Worm (Caenorhabditis elegans): ENCODE results near the gene chtl-1.

Gene chtl-1

DNA sequence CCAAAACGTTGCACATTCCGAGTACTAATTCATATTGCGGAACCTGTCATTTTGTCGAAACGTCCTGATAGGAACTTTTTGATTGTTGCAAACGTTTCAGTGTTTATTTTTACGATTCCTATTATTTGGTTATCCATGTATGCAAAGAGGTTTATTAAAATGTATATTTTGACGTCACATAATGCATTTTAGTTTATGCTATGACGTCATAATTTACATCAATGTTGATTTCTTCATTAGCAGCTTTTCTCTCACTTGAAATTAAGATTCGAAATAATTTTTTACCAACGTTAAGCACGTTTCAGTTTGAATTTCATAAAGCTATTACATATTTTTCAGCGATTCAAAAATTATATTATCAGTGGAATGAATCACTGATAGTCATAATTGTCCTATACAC lies 2.5 kb upstream of the chtl-1 start:
- TF ChIP-seq nhr-6 (tag; optimal IDR thresholded peaks at IDR 0.05) (no peak), nhr-10 (tag; optimal IDR thresholded peaks at IDR 0.05) (no peak), nhr-11 (tag; optimal IDR thresholded peaks at IDR 0.05) (no peak), lim-7 (GFP tag; IDR thresholded peaks at IDR 0.05) (no peak), nhr-111 (GFP tag; optimal IDR thresholded peaks at IDR 0.05) (no peak), daf-8 (GFP tag; IDR thresholded peaks at IDR 0.05) (no peak), mxl-2 (GFP tag; conservative IDR thresholded peaks at IDR 0.05) (no peak), Y75B8A.6 (GFP tag; IDR thresholded peaks at IDR 0.05) (no peak), snpc-4 (tag; optimal IDR thresholded peaks at IDR 0.05) (no peak), T26A8.4 (GFP tag; IDR thresholded peaks at IDR 0.05) (no peak), F49E8.2 (tag; optimal IDR thresholded peaks at IDR 0.05; ENCODE audit: borderline replicate concordance) (no peak), zip-2 (tag; optimal IDR thresholded peaks at IDR 0.05) (no peak), hif-1 (tag; optimal IDR thresholded peaks at IDR 0.05) (no peak), aha-1 (tag) (no peak)

DNA sequence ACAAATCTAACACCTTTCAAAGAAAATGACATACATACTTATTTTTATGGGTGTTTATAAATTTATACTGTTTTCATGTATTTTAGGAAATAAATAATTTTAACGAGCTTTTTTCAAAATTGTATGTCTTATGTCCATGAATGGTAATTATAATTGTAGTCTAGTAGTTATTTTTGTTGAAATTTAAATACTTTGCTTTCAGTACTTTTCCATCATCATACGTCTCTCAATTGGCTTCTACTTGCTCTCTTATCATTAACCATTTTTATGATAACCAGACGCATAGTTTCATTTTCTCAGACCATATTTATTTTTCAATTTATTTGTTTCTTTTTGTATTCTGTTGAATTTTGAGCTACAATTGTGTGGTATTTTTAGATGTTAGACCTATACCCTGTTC lies 1.3 kb upstream of the chtl-1 start, which contains the start of gene F35C8.5:
Gene F35C8.5, plus strand, starts transcription at position 377 of the 400 bp plus-strand sequence.
- TF ChIP-seq dpl-1 (GFP tag; optimal IDR thresholded peaks at IDR 0.05) (no peak), lin-15B (tag; optimal IDR thresholded peaks at IDR 0.05) (no peak), tra-1 (GFP tag; IDR thresholded peaks at IDR 0.05) (no peak), dmd-8 (GFP tag; IDR thresholded peaks at IDR 0.05) (no peak), spr-3 (GFP tag; optimal IDR thresholded peaks at IDR 0.05) (no peak), egl-43 (GFP tag; IDR thresholded peaks at IDR 0.05) (no peak), daf-16 (GFP tag; optimal IDR thresholded peaks at IDR 0.05) (no peak), daf-16 (tag; optimal IDR thresholded peaks at IDR 0.05) (peak; percentile 76), nhr-10 (tag; optimal IDR thresholded peaks at IDR 0.05) (no peak), ZK337.2 (GFP tag; IDR thresholded peaks at IDR 0.05) (no peak), Y5F2A.4 (GFP tag; optimal IDR thresholded peaks at IDR 0.05) (no peak), gei-8 (GFP tag; optimal IDR thresholded peaks at IDR 0.05) (no peak), mxl-2 (GFP tag; conservative IDR thresholded peaks at IDR 0.05) (no peak), dve-1 (tag; optimal IDR thresholded peaks at IDR 0.05; ENCODE audit: insufficient read depth) (peak; percentile 35), ceh-20 (GFP tag; IDR thresholded peaks at IDR 0.05) (no peak), lsy-2 (tag; optimal IDR thresholded peaks at IDR 0.05) (no peak), Y105C5A.15 (GFP tag; IDR thresholded peaks at IDR 0.05) (no peak), zfp-2 (tag; optimal IDR thresholded peaks at IDR 0.05) (no peak), daf-12 (tag; optimal IDR thresholded peaks at IDR 0.05) (no peak), unc-62 (GFP tag; optimal IDR thresholded peaks at IDR 0.05 in 1 of 2) (no peak), unc-62 (tag; optimal IDR thresholded peaks at IDR 0.05) (no peak), mdl-1 (tag; optimal IDR thresholded peaks at IDR 0.05) (no peak), saeg-2 (GFP tag; IDR thresholded peaks at IDR 0.05) (no peak), nhr-102 (tag; optimal IDR thresholded peaks at IDR 0.05) (no peak), nhr-111 (GFP tag; optimal IDR thresholded peaks at IDR 0.05) (no peak), F37D6.2 (tag; optimal IDR thresholded peaks at IDR 0.05) (no peak), vab-7 (GFP tag; IDR thresholded peaks at IDR 0.05) (no peak), mes-2 (tag; optimal IDR thresholded peaks at IDR 0.05; ENCODE audit: poor library complexity, severe bottlenecking) (no peak), php-3 (GFP tag; IDR thresholded peaks at IDR 0.05) (0 out of 2 replicates have a peak, but pooled peaks have one; percentile 44), nhr-42 (GFP tag; IDR thresholded peaks at IDR 0.05) (no peak), ZK546.5 (tag; optimal IDR thresholded peaks at IDR 0.05) (no peak), nhr-237 (tag; optimal IDR thresholded peaks at IDR 0.05) (no peak), dmd-6 (GFP tag; IDR thresholded peaks at IDR 0.05) (0 out of 2 replicates have a peak, but pooled peaks have one; percentile 6), nhr-77 (tag; optimal IDR thresholded peaks at IDR 0.05) (peak; percentile 34), rbr-2 (tag; optimal IDR thresholded peaks at IDR 0.05) (no peak), skn-1 (tag; optimal IDR thresholded peaks at IDR 0.05) (no peak), lin-1 (GFP tag; IDR thresholded peaks at IDR 0.05) (no peak), snpc-1.2 (GFP tag; IDR thresholded peaks at IDR 0.05) (no peak), hlh-30 (tag; optimal IDR thresholded peaks at IDR 0.05; ENCODE audit: insufficient read depth) (no peak), ztf-11 (tag; optimal IDR thresholded peaks at IDR 0.05) (no peak), nhr-28 (tag; optimal IDR thresholded peaks at IDR 0.05) (peak; percentile 52)
